Worm (Caenorhabditis elegans) whole organism, young adult: ENCODE measurements around the gene F21D9.11.

Source experiments
- B0336.3 ChIP-seq: fragments of 200-800 bp; sonication (Bioruptor generic); IDR thresholded peaks from 2 replicates; pipeline ENCODE4 v1.3.6; 2022; ENCODE audit warnings: missing genetic modification characterization, missing compliant biosample characterization
- F10E7.11 ChIP-seq: sonication (generic microtip); optimal IDR thresholded peaks from 2 replicates; lab custom pipeline; 2017; ENCODE audit warnings: mild to moderate bottlenecking, missing genetic modification characterization, moderate library complexity, missing compliant biosample characterization
- F22D6.2 ChIP-seq: sonication (generic microtip); optimal IDR thresholded peaks from 2 replicates; lab custom pipeline; 2016; ENCODE audit warnings: mild to moderate bottlenecking, missing genetic modification characterization, missing compliant biosample characterization
- F39B2.1 ChIP-seq: fragments of 200-800 bp; sonication (Bioruptor generic); IDR thresholded peaks from 2 replicates; pipeline ENCODE4 v1.3.6; 2022; ENCODE audit warnings: missing genetic modification reagents, missing genetic modification characterization, missing compliant biosample characterization
- F57A8.1 ChIP-seq: fragments of 200-800 bp; sonication (Bioruptor generic); optimal IDR thresholded peaks from 2 replicates; lab custom pipeline; 2018; ENCODE audit warnings: mild to moderate bottlenecking, missing genetic modification characterization, moderate library complexity, missing compliant biosample characterization
- Y67H2A.10 ChIP-seq: fragments of 200-800 bp; sonication (Bioruptor generic); conservative IDR thresholded peaks from 2 replicates; pipeline ENCODE4 v1.3.6; 2022; ENCODE audit warnings: missing genetic modification reagents, missing genetic modification characterization, missing compliant biosample characterization
- ZK185.1 ChIP-seq: sonication (generic microtip); optimal IDR thresholded peaks from 2 replicates; lab custom pipeline; 2016; ENCODE audit warnings: mild to moderate bottlenecking, missing genetic modification characterization, missing compliant biosample characterization; ENCODE audit not compliant: poor library complexity, severe bottlenecking
- atf-7 ChIP-seq: sonication (generic microtip); optimal IDR thresholded peaks from 2 replicates; lab custom pipeline; 2017; ENCODE audit warnings: mild to moderate bottlenecking, missing genetic modification characterization, missing compliant biosample characterization
- attf-5 ChIP-seq: fragments of 200-800 bp; sonication (Bioruptor generic); optimal IDR thresholded peaks from 2 replicates; lab custom pipeline; 2018; ENCODE audit warnings: mild to moderate bottlenecking, missing genetic modification characterization, missing compliant biosample characterization
- cebp-2 ChIP-seq: fragments of 200-800 bp; sonication (Bioruptor generic); IDR thresholded peaks from 2 replicates; pipeline ENCODE4 v1.3.6; 2022; ENCODE audit warnings: missing genetic modification characterization, missing compliant biosample characterization
- ceh-100 ChIP-seq: fragments of 200-800 bp; sonication (Bioruptor generic); IDR thresholded peaks from 2 replicates; pipeline ENCODE4 v1.3.6; 2022; ENCODE audit warnings: missing genetic modification reagents, missing genetic modification characterization, missing compliant biosample characterization
- dox-1 ChIP-seq: fragments of 200-800 bp; sonication (Bioruptor generic); IDR thresholded peaks from 2 replicates; pipeline ENCODE4 v1.3.6; 2022; ENCODE audit warnings: missing genetic modification reagents, missing genetic modification characterization, missing compliant biosample characterization
- dpl-1 ChIP-seq: fragments of 150-350 bp; optimal IDR thresholded peaks from 2 replicates; lab custom pipeline; 2014; ENCODE audit warnings: missing biosample characterization, missing genetic modification reagents, missing genetic modification characterization
- egl-44 ChIP-seq: fragments of 200-800 bp; sonication (Bioruptor generic); IDR thresholded peaks from 2 replicates; pipeline ENCODE4 v1.3.6; 2022; ENCODE audit warnings: missing genetic modification reagents, missing genetic modification characterization, missing compliant biosample characterization
- ets-4 ChIP-seq: fragments of 200-800 bp; sonication (Bioruptor generic); optimal IDR thresholded peaks from 2 replicates; lab custom pipeline; 2018; ENCODE audit warnings: mild to moderate bottlenecking, missing genetic modification characterization, missing compliant biosample characterization
- let-607 ChIP-seq, 2 experiments: fragments of 200-800 bp in 1 of 2; sonication (Bioruptor generic) in 1 of 2; sonication (generic microtip) in 1 of 2; optimal IDR thresholded peaks; 2 replicates each; lab custom pipeline; 2016 to 2018; ENCODE audit warnings: mild to moderate bottlenecking in 2 of 2, missing compliant biosample characterization in 2 of 2, missing genetic modification characterization in 2 of 2, moderate library complexity in 2 of 2, missing genotype in 1 of 2
- madf-6 ChIP-seq: fragments of 200-800 bp; sonication (Bioruptor generic); IDR thresholded peaks from 2 replicates; pipeline ENCODE4 v1.3.6; 2022; ENCODE audit warnings: missing genetic modification reagents, missing genetic modification characterization, missing compliant biosample characterization
- mel-28 ChIP-seq: sonication (generic microtip); optimal IDR thresholded peaks from 2 replicates; lab custom pipeline; 2016; ENCODE audit warnings: borderline replicate concordance, mild to moderate bottlenecking, missing genetic modification characterization, missing compliant biosample characterization
- nhr-120 ChIP-seq: fragments of 200-800 bp; sonication (Bioruptor generic); IDR thresholded peaks from 2 replicates; pipeline ENCODE4 v1.3.6; 2022; ENCODE audit warnings: missing genetic modification characterization, missing compliant biosample characterization
- nhr-80 ChIP-seq: sonication (generic microtip); optimal IDR thresholded peaks from 2 replicates; lab custom pipeline; 2016; ENCODE audit warnings: missing genetic modification characterization, missing compliant biosample characterization
- nhr-90 ChIP-seq: sonication (generic microtip); optimal IDR thresholded peaks from 2 replicates; lab custom pipeline; 2016; ENCODE audit warnings: missing genotype, mild to moderate bottlenecking, missing genetic modification characterization, missing compliant biosample characterization
- rcor-1 ChIP-seq: fragments of 200-800 bp; sonication (Bioruptor generic); IDR thresholded peaks from 2 replicates; pipeline ENCODE4 v1.3.6; 2022; ENCODE audit warnings: missing genetic modification reagents, missing genetic modification characterization, missing compliant biosample characterization
- snpc-1.3 ChIP-seq: sonication (generic microtip); optimal IDR thresholded peaks from 2 replicates; lab custom pipeline; 2017; ENCODE audit warnings: missing genetic modification characterization, mild to moderate bottlenecking, missing compliant biosample characterization, antibody characterized with exemption, moderate library complexity, missing genotype, missing genetic modification reagents; ENCODE audit not compliant: insufficient read depth
- snpc-3.4 ChIP-seq: sonication (generic microtip); optimal IDR thresholded peaks from 2 replicates; lab custom pipeline; 2017; ENCODE audit warnings: missing genetic modification characterization, mild to moderate bottlenecking, missing compliant biosample characterization, antibody characterized with exemption, moderate library complexity, missing genotype, missing genetic modification reagents
- snpc-4 ChIP-seq, 5 experiments: fragments of 150-350 bp in 1 of 5; sonication (generic microtip) in 4 of 5; optimal IDR thresholded peaks; 2 replicates each; lab custom pipeline; 2014 to 2018; ENCODE audit warnings: missing genetic modification characterization in 5 of 5, missing biosample characterization in 3 of 5, antibody characterized with exemption in 2 of 5, mild to moderate bottlenecking in 2 of 5, missing compliant biosample characterization in 2 of 5, missing genotype in 2 of 5, moderate library complexity in 2 of 5, missing genetic modification reagents in 1 of 5
- somi-1 ChIP-seq: fragments of 200-800 bp; sonication (Bioruptor generic); optimal IDR thresholded peaks from 2 replicates; lab custom pipeline; 2018; ENCODE audit warnings: mild to moderate bottlenecking, missing genetic modification characterization, missing compliant biosample characterization
- tlf-1 ChIP-seq: fragments of 200-800 bp; sonication (Bioruptor generic); optimal IDR thresholded peaks from 2 replicates; lab custom pipeline; 2018; ENCODE audit warnings: mild to moderate bottlenecking, missing genetic modification characterization, missing compliant biosample characterization
- unc-62 ChIP-seq: fragments of 150-350 bp; optimal IDR thresholded peaks from 2 replicates; lab custom pipeline; 2014; ENCODE audit warnings: missing biosample characterization, missing genetic modification reagents, missing genetic modification characterization
- zim-3 ChIP-seq: sonication (generic microtip); optimal IDR thresholded peaks from 2 replicates; lab custom pipeline; 2017; ENCODE audit warnings: mild to moderate bottlenecking, missing genetic modification characterization, moderate library complexity, missing compliant biosample characterization
- ztf-18 ChIP-seq: sonication (generic microtip); optimal IDR thresholded peaks from 2 replicates; lab custom pipeline; 2016; ENCODE audit warnings: missing genotype, mild to moderate bottlenecking, missing genetic modification characterization, missing compliant biosample characterization
- ztf-22 ChIP-seq: fragments of 200-800 bp; sonication (Bioruptor generic); optimal IDR thresholded peaks from 2 replicates; lab custom pipeline; 2018; ENCODE audit warnings: mild to moderate bottlenecking, missing genetic modification characterization, moderate library complexity, missing compliant biosample characterization
- ztf-3 ChIP-seq: fragments of 200-800 bp; sonication (Bioruptor generic); optimal IDR thresholded peaks from 2 replicates; lab custom pipeline; 2018; ENCODE audit warnings: mild to moderate bottlenecking, missing genetic modification characterization, missing compliant biosample characterization

F21D9.11 gene

DNA sequence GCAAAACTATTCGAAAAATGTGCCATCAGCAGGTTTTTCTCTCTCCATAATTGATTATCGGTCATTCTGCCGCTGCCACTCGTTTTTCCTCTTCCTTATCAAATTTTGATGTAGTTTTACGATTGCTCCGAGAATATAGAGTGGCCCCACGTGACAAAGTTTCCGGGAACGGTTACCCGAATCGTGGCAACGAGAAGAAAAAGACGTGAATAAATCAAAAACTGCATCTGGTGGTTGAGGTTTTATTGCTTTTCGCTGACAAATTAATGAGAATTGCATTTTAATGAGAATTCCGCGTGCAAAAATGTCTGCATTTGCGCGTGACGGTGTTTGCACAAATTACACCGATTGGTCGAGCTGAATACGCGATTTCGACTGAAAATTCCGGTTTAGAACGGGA, 46.5 kb upstream of the F21D9.11 start:
- TF ChIP-seq dox-1 (GFP tag; lab: Robert Waterston, UW) (peak; percentile 52; the same call in 1 of the 2 replicates), B0336.3 (peak; percentile 53; the same call in 1 of the 2 replicates), Y67H2A.10 (GFP tag; lab: Robert Waterston, UW) (no peak), let-607 (tag; optimal IDR thresholded peaks at IDR 0.05; lab: Kevin White, UChicago) (peak; percentile 59), ZK185.1 (tag; lab: Kevin White, UChicago) (no peak), atf-7 (peak; percentile 42), F57A8.1 (GFP tag; lab: Kevin White, UChicago) (no peak), ceh-100 (GFP tag; lab: Robert Waterston, UW) (no peak), nhr-80 (peak; percentile 75), snpc-3.4 (tag; lab: Kevin White, UChicago) (no peak), snpc-4 (GFP tag; optimal IDR thresholded peaks at IDR 0.05; lab: Kevin White, UChicago) (no peak), snpc-4 (tag; optimal IDR thresholded peaks at IDR 0.05; lab: Kevin White, UChicago) (no peak), snpc-1.3 (no peak), madf-6 (GFP tag; lab: Robert Waterston, UW) (no peak), ztf-22 (GFP tag; lab: Kevin White, UChicago) (peak; percentile 50), egl-44 (0 out of 2 replicates have a peak, but pooled peaks have one; percentile 32), somi-1 (GFP tag; lab: Kevin White, UChicago) (no peak), ets-4 (GFP tag; lab: Kevin White, UChicago) (peak; percentile 62), tlf-1 (GFP tag; lab: Kevin White, UChicago) (peak; percentile 22), ztf-3 (GFP tag; lab: Kevin White, UChicago) (no peak), dpl-1 (GFP tag; lab: Kevin White, UChicago) (no peak)

DNA sequence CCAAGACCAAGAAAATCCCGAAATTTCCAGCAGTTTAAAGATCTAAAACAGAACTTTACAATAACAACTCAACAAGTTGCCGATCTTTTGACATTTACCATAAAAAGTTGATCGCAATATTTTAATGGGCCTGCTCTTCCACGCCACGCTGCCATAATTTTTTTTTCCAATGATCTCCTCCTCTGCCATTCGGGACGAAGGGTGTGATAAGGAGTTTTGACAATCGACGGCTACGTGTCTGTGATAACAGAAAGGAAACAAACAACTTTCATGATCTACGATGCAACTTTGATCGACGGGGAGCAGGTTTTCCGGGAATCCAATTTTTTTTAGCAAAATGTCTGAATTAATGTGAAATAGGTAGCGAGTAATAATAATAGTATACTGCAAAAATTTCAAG, 45.0 kb upstream of the F21D9.11 start:
- TF ChIP-seq F39B2.1 (GFP tag; lab: Robert Waterston, UW) (no peak), let-607 (tag; optimal IDR thresholded peaks at IDR 0.05; lab: Kevin White, UChicago) (peak; percentile 42 to 71), cebp-2 (GFP tag; lab: Robert Waterston, UW) (0 out of 2 replicates have a peak, but pooled peaks have one; percentile 20), nhr-80 (peak; percentile 85)

DNA sequence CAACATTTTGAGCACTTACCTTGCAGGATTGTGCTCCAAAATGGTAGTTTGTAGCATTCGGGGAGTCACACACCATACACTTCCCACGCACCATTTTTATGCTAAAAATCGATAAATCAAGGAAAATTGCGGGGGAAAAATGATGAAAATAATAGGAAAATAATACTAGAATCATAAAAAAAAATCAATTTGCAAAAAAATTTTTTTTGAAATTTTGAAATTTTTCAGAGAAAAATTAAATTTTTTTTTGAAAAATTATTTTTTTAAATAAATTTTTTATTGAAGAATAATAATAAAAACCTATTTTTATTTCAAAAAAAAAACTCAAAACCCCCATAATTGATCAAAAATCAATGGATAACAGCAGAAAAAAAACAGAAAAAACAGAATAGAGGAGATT, 40.1 kb upstream of the F21D9.11 start, which contains the start of gene nhr-79:
nhr-79 (minus strand) TSS at position 101 of the 400 bp plus-strand sequence.
- TF ChIP-seq nhr-90 (tag; lab: Kevin White, UChicago) (no peak), mel-28 (tag; lab: Kevin White, UChicago) (no peak), nhr-120 (GFP tag; lab: Robert Waterston, UW) (no peak), zim-3 (tag; lab: Kevin White, UChicago) (no peak), rcor-1 (no peak), F10E7.11 (tag; lab: Kevin White, UChicago) (no peak)

DNA sequence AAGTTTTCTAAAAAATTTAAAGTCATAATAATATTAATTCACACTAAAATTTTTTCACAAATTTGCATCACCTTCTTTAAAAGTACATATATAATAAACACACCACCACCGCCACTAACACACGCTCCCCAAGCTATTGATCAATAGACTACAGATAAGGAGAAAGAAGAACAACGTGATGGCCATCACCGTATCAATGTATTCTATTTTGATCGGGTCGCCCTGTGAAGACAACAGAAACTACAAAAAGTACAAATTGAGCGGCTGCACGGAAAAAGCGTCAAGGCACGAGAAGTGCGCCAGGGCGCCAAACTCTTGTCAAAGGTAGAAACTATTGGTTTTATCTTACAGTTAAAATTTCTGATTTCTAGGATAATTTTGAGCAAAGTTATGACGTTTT, 39.6 kb upstream of the F21D9.11 start:
- no peak for TF ChIP-seq unc-62 (GFP tag; lab: Kevin White, UChicago)
- peak; percentile 82 for TF ChIP-seq ztf-18 (tag; lab: Kevin White, UChicago)
- TF ChIP-seq F22D6.2 (tag; lab: Kevin White, UChicago), result peak; percentile 92
- peak; percentile 77 for TF ChIP-seq nhr-80
- TF ChIP-seq attf-5 (GFP tag; lab: Kevin White, UChicago), result peak; percentile 1
